Worm (Caenorhabditis elegans) whole organism, midembryonic: ENCODE results near the gene piki-1.

Source experiments
- T22C8.4 ChIP-seq: fragments of 200-800 bp; sonication (Bioruptor generic); IDR thresholded peaks from 2 replicates; pipeline ENCODE4 v1.3.6; 2022; ENCODE audit warnings: missing genetic modification characterization, missing compliant biosample characterization
- flt-1 ChIP-seq: fragments of 200-800 bp; sonication (Bioruptor generic); IDR thresholded peaks from 2 replicates; pipeline ENCODE4 v1.3.6; 2022; ENCODE audit warnings: missing genetic modification characterization, missing compliant biosample characterization
- klf-2 ChIP-seq: fragments of 200-800 bp; sonication (Bioruptor generic); conservative IDR thresholded peaks from 2 replicates; pipeline ENCODE4 v1.3.6; 2022; ENCODE audit warnings: missing genetic modification reagents, missing genetic modification characterization, missing compliant biosample characterization
- med-1 ChIP-seq: sonication (generic microtip); optimal IDR thresholded peaks from 2 replicates; lab custom pipeline; 2017; ENCODE audit warnings: missing genetic modification characterization, mild to moderate bottlenecking, missing compliant biosample characterization, antibody characterized with exemption, missing genetic modification reagents; ENCODE audit not compliant: insufficient read depth
- ref-1 ChIP-seq: fragments of 200-800 bp; sonication (Bioruptor generic); conservative IDR thresholded peaks from 2 replicates; pipeline ENCODE4 v1.3.6; 2022; ENCODE audit warnings: missing genetic modification reagents, missing genetic modification characterization, missing compliant biosample characterization
- tab-1 ChIP-seq: fragments of 200-800 bp; sonication (Bioruptor generic); IDR thresholded peaks from 2 replicates; pipeline ENCODE4 v1.3.6; 2022; ENCODE audit warnings: missing genetic modification characterization, missing compliant biosample characterization
- ztf-29 ChIP-seq: fragments of 200-800 bp; sonication (Bioruptor generic); IDR thresholded peaks from 2 replicates; pipeline ENCODE4 v1.3.6; 2022; ENCODE audit warnings: missing genetic modification reagents, missing genetic modification characterization, missing compliant biosample characterization

- TF ChIP-seq flt-1 (GFP tag; lab: Robert Waterston, UW), result no peak
- no peak for TF ChIP-seq tab-1
- TF ChIP-seq med-1 (GFP tag; lab: Kevin White, UChicago), result no peak
- no peak for TF ChIP-seq ref-1 (GFP tag; lab: Robert Waterston, UW)
- no peak for TF ChIP-seq T22C8.4 (GFP tag; lab: Robert Waterston, UW)
- no peak for TF ChIP-seq klf-2 (GFP tag; lab: Robert Waterston, UW)
- no peak for TF ChIP-seq ztf-29
Observed at ce11 chrX:15278593-15278992, 32.4 kb upstream of the piki-1 start.
